Fruit fly (Drosophila melanogaster) whole organism: ENCODE measurements around the gene CG12546.

Source experiments
- CG8478 ChIP-seq: fragments of >200 bp; optimal IDR thresholded peaks from 2 replicates; lab custom pipeline; 2018; ENCODE audit warnings: inconsistent platforms
- Dll ChIP-seq: fragments of >200 bp; optimal IDR thresholded peaks from 2 replicates; lab custom pipeline; 2017
- EcR ChIP-seq, 2 experiments: fragments of >200 bp; optimal IDR thresholded peaks; 2 replicates each; lab custom pipeline; 2017; ENCODE audit warnings: missing biosample characterization in 2 of 2, missing genetic modification characterization in 2 of 2, missing genetic modification reagents in 2 of 2
- pan ChIP-seq: fragments of >200 bp; optimal IDR thresholded peaks from 2 replicates; lab custom pipeline; 2017
- psq ChIP-seq: fragments of >200 bp; optimal IDR thresholded peaks from 2 replicates; lab custom pipeline; 2017
- usp ChIP-seq: fragments of >200 bp; optimal IDR thresholded peaks from 2 replicates; lab custom pipeline; 2017; ENCODE audit warnings: missing biosample characterization, missing genetic modification characterization, mixed read lengths

The CG12546 gene

dm6 chr3L:22670174-22670573 lies 23.4 kb downstream of the CG12546 start:
- TF ChIP-seq EcR (GFP tag; optimal IDR thresholded peaks at IDR 0.05; lab: Kevin White, UChicago) (no peak), Dll (lab: Kevin White, UChicago) (no peak), psq (no peak), usp (GFP tag; lab: Kevin White, UChicago) (no peak), CG8478 (lab: Kevin White, UChicago) (no peak), pan (lab: Kevin White, UChicago) (no peak)

DNA sequence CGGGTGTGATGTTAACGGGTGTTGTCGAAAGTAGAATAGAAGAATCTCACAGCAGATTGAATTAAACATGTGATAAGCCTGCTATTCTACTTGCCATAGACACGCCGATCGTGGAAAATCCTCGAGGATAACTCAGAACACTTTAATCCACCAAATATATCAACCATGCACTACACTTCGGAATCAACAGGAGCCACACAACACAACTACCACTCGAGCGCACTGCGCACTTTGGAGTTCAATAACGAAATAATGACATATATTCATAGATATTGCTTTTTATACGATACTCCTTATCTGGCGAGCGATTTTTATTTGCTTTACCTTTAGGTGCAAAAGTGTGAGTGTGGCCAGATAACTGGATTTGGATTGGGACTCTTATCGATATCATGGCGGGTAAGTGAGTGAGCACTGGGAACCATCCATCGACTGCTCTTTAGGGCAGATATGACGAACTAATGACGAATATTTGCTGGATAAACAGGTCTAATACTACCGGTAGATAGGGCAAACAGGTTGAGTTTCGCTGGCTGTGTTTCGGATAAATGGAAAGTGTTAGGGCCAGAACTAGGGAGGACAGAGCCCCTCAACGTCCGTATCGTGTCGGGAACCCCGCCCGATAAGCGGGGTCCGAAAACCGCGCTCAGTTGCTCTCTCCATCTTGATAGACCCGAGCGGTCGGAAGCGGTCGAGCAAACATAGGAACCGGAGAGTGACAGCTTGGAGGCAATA lies 24.2 kb downstream of the CG12546 start, which contains the start of gene Jhbp6:
Jhbp6 (plus strand) TSS at position 682 of the 732 bp plus-strand sequence.
- TF ChIP-seq EcR (GFP tag; optimal IDR thresholded peaks at IDR 0.05; lab: Kevin White, UChicago): no peak
- TF ChIP-seq Dll (lab: Kevin White, UChicago): no peak
- TF ChIP-seq CG8478 (lab: Kevin White, UChicago): no peak
- no peak for TF ChIP-seq psq
- TF ChIP-seq pan (lab: Kevin White, UChicago): no peak
- no peak for TF ChIP-seq usp (GFP tag; lab: Kevin White, UChicago)

DNA sequence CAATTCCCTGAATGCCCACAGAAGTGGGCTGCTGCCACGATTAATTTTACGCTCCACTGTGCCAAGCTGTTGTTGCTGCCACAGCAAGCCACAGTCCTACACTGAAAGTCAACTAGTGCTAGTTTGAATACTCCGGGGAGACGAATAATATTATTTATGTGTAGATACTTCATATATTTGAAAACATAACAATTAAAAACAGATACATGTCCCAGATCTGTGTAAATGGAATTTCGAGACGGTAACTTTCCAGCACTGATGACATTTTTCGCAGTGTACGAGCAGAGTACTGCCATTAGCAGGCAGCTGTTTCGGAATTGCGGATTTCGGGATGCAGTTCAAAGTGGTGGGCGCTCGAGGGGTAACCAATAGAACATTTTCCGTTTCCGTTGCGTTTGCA lies 28.5 kb downstream of the CG12546 start:
- no peak for TF ChIP-seq usp (GFP tag; lab: Kevin White, UChicago)
- TF ChIP-seq EcR (GFP tag; optimal IDR thresholded peaks at IDR 0.05; lab: Kevin White, UChicago): no peak
- no peak for TF ChIP-seq psq
- TF ChIP-seq CG8478 (lab: Kevin White, UChicago): no peak
- TF ChIP-seq pan (lab: Kevin White, UChicago): no peak
- no peak for TF ChIP-seq Dll (lab: Kevin White, UChicago)

DNA sequence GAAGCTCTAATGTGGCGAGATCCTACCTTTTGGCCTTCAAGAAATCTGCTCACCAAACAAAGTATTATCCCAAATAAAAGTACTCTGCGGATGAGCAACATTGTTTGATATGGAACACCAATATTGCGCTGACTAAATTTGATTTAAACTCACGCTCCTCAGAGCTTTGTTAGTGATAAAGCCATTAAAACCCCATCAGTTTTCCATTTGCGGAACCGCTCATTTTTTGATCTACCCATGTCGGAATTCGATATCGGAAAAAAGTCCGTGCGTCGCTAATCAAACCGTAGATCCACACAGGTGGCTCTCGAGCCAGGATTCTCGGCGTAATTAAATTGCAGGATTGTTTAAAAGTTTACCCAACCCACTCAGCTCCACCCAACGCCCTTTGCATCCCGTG lies 41.2 kb downstream of the CG12546 start, which contains the start of gene CG33772:
CG33772 (minus strand) TSS at position 101 of the 400 bp plus-strand sequence.
- TF ChIP-seq Dll (lab: Kevin White, UChicago) (no peak), psq (no peak), EcR (GFP tag; optimal IDR thresholded peaks at IDR 0.05; lab: Kevin White, UChicago) (no peak)

DNA sequence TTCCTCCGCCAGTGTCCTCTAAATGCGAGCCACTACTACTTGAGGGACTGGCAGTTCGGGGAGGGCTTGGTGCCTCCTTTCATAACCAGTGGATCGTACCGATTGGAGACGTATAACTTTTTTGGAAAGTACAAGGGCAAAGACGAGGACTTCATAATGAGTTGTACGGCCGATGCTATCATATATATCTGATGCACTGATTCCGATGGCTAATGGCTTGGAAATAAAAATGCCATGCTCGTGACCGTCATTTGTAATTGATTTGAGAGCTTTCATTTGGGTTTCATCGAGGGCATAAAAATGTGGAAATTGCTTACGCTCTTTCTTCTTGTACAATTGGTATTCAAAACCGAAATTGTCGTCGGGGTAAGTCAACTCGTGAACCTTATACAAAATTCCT lies 44.5 kb downstream of the CG12546 start, which contains the start of gene CG33771:
CG33771 (plus strand) TSS at position 301 of the 400 bp plus-strand sequence.
- TF ChIP-seq usp (GFP tag; lab: Kevin White, UChicago) (no peak), psq (no peak), pan (lab: Kevin White, UChicago) (no peak), Dll (lab: Kevin White, UChicago) (no peak), EcR (GFP tag; optimal IDR thresholded peaks at IDR 0.05; lab: Kevin White, UChicago) (no peak), CG8478 (lab: Kevin White, UChicago) (no peak)

DNA sequence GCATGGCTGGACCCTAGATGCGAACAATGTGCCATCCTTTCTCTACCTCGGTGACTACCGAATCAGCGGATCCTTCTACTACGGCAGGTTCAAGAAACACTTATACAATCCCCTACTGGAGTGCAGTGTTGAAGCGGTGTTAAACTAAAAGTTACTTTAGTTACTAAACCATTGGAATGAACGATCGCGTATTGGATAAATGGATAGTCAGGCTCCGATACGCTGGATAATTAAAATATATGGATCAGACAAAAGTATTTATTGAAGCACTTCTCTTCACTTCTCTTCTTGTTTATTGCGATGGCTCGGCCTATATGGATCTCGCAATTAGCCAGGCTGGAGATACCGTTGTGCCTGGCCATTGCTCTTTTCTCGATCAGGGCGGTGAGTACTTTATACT lies 45.2 kb downstream of the CG12546 start, which contains the start of gene CG33770:
CG33770 (plus strand) TSS at position 301 of the 400 bp plus-strand sequence.
- no peak for TF ChIP-seq CG8478 (lab: Kevin White, UChicago)
- no peak for TF ChIP-seq usp (GFP tag; lab: Kevin White, UChicago)
- no peak for TF ChIP-seq psq
- no peak for TF ChIP-seq Dll (lab: Kevin White, UChicago)
- TF ChIP-seq EcR (GFP tag; optimal IDR thresholded peaks at IDR 0.05; lab: Kevin White, UChicago): no peak
- no peak for TF ChIP-seq pan (lab: Kevin White, UChicago)

- TF ChIP-seq usp (GFP tag; lab: Kevin White, UChicago) (no peak), EcR (GFP tag; optimal IDR thresholded peaks at IDR 0.05; lab: Kevin White, UChicago) (no peak), pan (lab: Kevin White, UChicago) (no peak), Dll (lab: Kevin White, UChicago) (no peak), psq (no peak), CG8478 (lab: Kevin White, UChicago) (no peak)
Observed at dm6 chr3L:22647627-22648026, 46.0 kb downstream of the CG12546 start, which contains the start of gene CG33769. CG33769 (plus strand) TSS chr3L:22647927.

- no peak for TF ChIP-seq Dll (lab: Kevin White, UChicago)
- no peak for TF ChIP-seq CG8478 (lab: Kevin White, UChicago)
- no peak for TF ChIP-seq EcR (GFP tag; optimal IDR thresholded peaks at IDR 0.05; lab: Kevin White, UChicago)
- TF ChIP-seq psq: no peak
- TF ChIP-seq usp (GFP tag; lab: Kevin White, UChicago): no peak
- no peak for TF ChIP-seq pan (lab: Kevin White, UChicago)
Observed at dm6 chr3L:22646863-22647262, 46.7 kb downstream of the CG12546 start, which contains the start of gene CG33768. CG33768 (plus strand) TSS chr3L:22647163.

dm6 chr3L:22646007-22646406 lies 47.6 kb downstream of the CG12546 start, which contains the start of gene CG33767:
CG33767 (plus strand) TSS chr3L:22646307.
- TF ChIP-seq Dll (lab: Kevin White, UChicago) (no peak), pan (lab: Kevin White, UChicago) (no peak), psq (no peak), CG8478 (lab: Kevin White, UChicago) (no peak), usp (GFP tag; lab: Kevin White, UChicago) (no peak), EcR (GFP tag; optimal IDR thresholded peaks at IDR 0.05; lab: Kevin White, UChicago) (no peak)

- no peak for TF ChIP-seq psq
Observed at dm6 chr3L:22645327-22645726, 48.3 kb downstream of the CG12546 start, which contains the start of gene CG33766. CG33766 (plus strand) TSS chr3L:22645627.
